Fruit fly (Drosophila melanogaster): ENCODE results near the gene ssp2.

dm6 chr3L:13939151-13939499 lies 25.9 kb upstream of the ssp2 start, which contains the start of gene CG32137:
- TF ChIP-seq Dll (optimal IDR thresholded peaks at IDR 0.05) (no peak), pan (optimal IDR thresholded peaks at IDR 0.05) (no peak), CG8478 (optimal IDR thresholded peaks at IDR 0.05) (no peak), usp (GFP tag; optimal IDR thresholded peaks at IDR 0.05) (no peak), EcR (GFP tag; optimal IDR thresholded peaks at IDR 0.05) (no peak)

Measured in whole organism.